Worm (Caenorhabditis elegans) whole organism, L1 larva: Measurements from ENCODE around the gene tba-7.

Source experiments
- C16A3.4 ChIP-seq: fragments of 150-350 bp; optimal IDR thresholded peaks from 2 replicates; lab custom pipeline; 2014; ENCODE audit warnings: missing biosample characterization, missing genetic modification characterization
- F16B12.6 ChIP-seq: fragments of 150-350 bp; optimal IDR thresholded peaks from 2 replicates; lab custom pipeline; 2014; ENCODE audit warnings: missing biosample characterization, missing genetic modification characterization
- blmp-1 ChIP-seq: fragments of 150-350 bp; optimal IDR thresholded peaks from 2 replicates; lab custom pipeline; 2014; ENCODE audit warnings: missing biosample characterization, missing genetic modification characterization
- ceh-63 ChIP-seq: fragments of 200-800 bp; sonication (Bioruptor generic); optimal IDR thresholded peaks from 2 replicates; lab custom pipeline; 2018; ENCODE audit warnings: mild to moderate bottlenecking, missing genetic modification characterization, missing compliant biosample characterization
- dpl-1 ChIP-seq, 3 experiments: fragments of 150-350 bp in 2 of 3; sonication (generic microtip) in 1 of 3; optimal IDR thresholded peaks; 2 replicates each; lab custom pipeline; 2014 to 2017; ENCODE audit warnings: missing biosample characterization in 3 of 3, missing genetic modification characterization in 3 of 3, missing genetic modification reagents in 3 of 3
- dsc-1 ChIP-seq: sonication (generic microtip); optimal IDR thresholded peaks from 2 replicates; lab custom pipeline; 2016; ENCODE audit warnings: mild to moderate bottlenecking, missing genetic modification characterization, missing compliant biosample characterization
- efl-1 ChIP-seq, 4 experiments: fragments of 150-350 bp; optimal IDR thresholded peaks in 3 of 4; peaks in 1 of 4; 1 replicate in 1 of 4; 2 replicates in 3 of 4; lab custom pipeline; 2014; ENCODE audit warnings: missing biosample characterization in 2 of 4, missing genetic modification characterization in 2 of 4, missing genetic modification reagents in 2 of 4
- egl-27 ChIP-seq, 2 experiments: fragments of 150-350 bp in 1 of 2; sonication (generic microtip); optimal IDR thresholded peaks; 3 replicates each; lab custom pipeline; 2017 to 2018; ENCODE audit warnings: missing biosample characterization in 2 of 2, missing genetic modification characterization in 2 of 2, missing genetic modification reagents in 2 of 2
- elt-2 ChIP-seq: sonication (generic microtip); optimal IDR thresholded peaks from 2 replicates; lab custom pipeline; 2016; ENCODE audit warnings: missing genetic modification characterization, mild to moderate bottlenecking, inconsistent platforms, missing compliant biosample characterization, missing genetic modification reagents
- elt-3 ChIP-seq, 6 experiments: fragments of 150-350 bp in 1 of 6; sonication (generic microtip); optimal IDR thresholded peaks; 2 replicates each; lab custom pipeline; 2017 to 2018; ENCODE audit warnings: missing biosample characterization in 6 of 6, missing genetic modification characterization in 6 of 6, inconsistent platforms in 1 of 6
- fkh-4 ChIP-seq: sonication (generic microtip); optimal IDR thresholded peaks from 2 replicates; lab custom pipeline; 2016; ENCODE audit warnings: missing compliant biosample characterization, missing genetic modification characterization, borderline replicate concordance
- fkh-8 ChIP-seq: sonication (generic microtip); optimal IDR thresholded peaks from 2 replicates; lab custom pipeline; 2016; ENCODE audit warnings: mild to moderate bottlenecking, missing genetic modification characterization, missing compliant biosample characterization
- grh-1 ChIP-seq: fragments of 200-800 bp; sonication (Bioruptor generic); IDR thresholded peaks from 2 replicates; pipeline ENCODE4 v1.3.6; 2022; ENCODE audit warnings: missing genetic modification reagents, missing genetic modification characterization, missing compliant biosample characterization
- lin-13 ChIP-seq: fragments of 150-350 bp; optimal IDR thresholded peaks from 2 replicates; lab custom pipeline; 2014; ENCODE audit warnings: missing biosample characterization, missing genetic modification reagents, missing genetic modification characterization
- lin-14 ChIP-seq: fragments of 200-800 bp; sonication (Bioruptor generic); optimal IDR thresholded peaks from 2 replicates; lab custom pipeline; 2018; ENCODE audit warnings: mild to moderate bottlenecking, missing genetic modification characterization, moderate library complexity, missing compliant biosample characterization
- lin-35 ChIP-seq, 2 experiments: fragments of 150-350 bp; optimal IDR thresholded peaks; 2 replicates each; lab custom pipeline; 2014; ENCODE audit warnings: missing biosample characterization in 2 of 2, missing genetic modification characterization in 2 of 2, missing genetic modification reagents in 2 of 2
- lsy-2 ChIP-seq, 2 experiments: fragments of 150-350 bp; optimal IDR thresholded peaks; 2 replicates each; lab custom pipeline; 2014; ENCODE audit warnings: missing biosample characterization in 2 of 2, missing genetic modification characterization in 2 of 2
- mep-1 ChIP-seq: fragments of 150-350 bp; optimal IDR thresholded peaks from 2 replicates; lab custom pipeline; 2014; ENCODE audit warnings: missing biosample characterization, missing genetic modification characterization
- nhr-19 ChIP-seq: fragments of 200-800 bp; sonication (Bioruptor generic); conservative IDR thresholded peaks from 2 replicates; pipeline ENCODE4 v1.3.6; 2022; ENCODE audit warnings: missing genetic modification characterization, missing compliant biosample characterization
- nhr-20 ChIP-seq: sonication (generic microtip); optimal IDR thresholded peaks from 2 replicates; lab custom pipeline; 2016; ENCODE audit warnings: mild to moderate bottlenecking, missing genetic modification characterization, missing compliant biosample characterization
- nhr-47 ChIP-seq: sonication (generic microtip); optimal IDR thresholded peaks from 2 replicates; lab custom pipeline; 2016; ENCODE audit warnings: mild to moderate bottlenecking, missing genetic modification characterization, moderate library complexity, missing compliant biosample characterization
- nhr-71 ChIP-seq: sonication (generic microtip); optimal IDR thresholded peaks from 2 replicates; lab custom pipeline; 2016; ENCODE audit warnings: mild to moderate bottlenecking, missing genetic modification characterization, moderate library complexity, missing compliant biosample characterization
- nhr-77 ChIP-seq: fragments of 150-350 bp; optimal IDR thresholded peaks from 2 replicates; lab custom pipeline; 2014; ENCODE audit warnings: missing biosample characterization, missing genetic modification characterization
- nhr-90 ChIP-seq: sonication (generic microtip); optimal IDR thresholded peaks from 2 replicates; lab custom pipeline; 2016; ENCODE audit warnings: mild to moderate bottlenecking, missing genetic modification characterization, missing compliant biosample characterization; ENCODE audit not compliant: poor library complexity
- pag-3 ChIP-seq: sonication (generic microtip); optimal IDR thresholded peaks from 2 replicates; lab custom pipeline; 2017; ENCODE audit warnings: missing genetic modification characterization, mild to moderate bottlenecking, missing compliant biosample characterization, antibody characterized with exemption, borderline replicate concordance; ENCODE audit not compliant: insufficient read depth
- pax-3 ChIP-seq: fragments of 200-800 bp; sonication (Bioruptor generic); optimal IDR thresholded peaks from 2 replicates; lab custom pipeline; 2018; ENCODE audit warnings: mild to moderate bottlenecking, missing genetic modification characterization, moderate library complexity, missing compliant biosample characterization
- pqm-1 ChIP-seq: sonication (generic microtip); optimal IDR thresholded peaks from 3 replicates; lab custom pipeline; 2017; ENCODE audit warnings: missing biosample characterization, missing genetic modification characterization
- rnt-1 ChIP-seq: sonication (generic microtip); optimal IDR thresholded peaks from 2 replicates; lab custom pipeline; 2016; ENCODE audit warnings: mild to moderate bottlenecking, missing genetic modification characterization, moderate library complexity, missing compliant biosample characterization
- snpc-4 ChIP-seq: fragments of 150-350 bp; optimal IDR thresholded peaks from 2 replicates; lab custom pipeline; 2014; ENCODE audit warnings: missing biosample characterization, missing genetic modification characterization
- snu-23 ChIP-seq: sonication (generic microtip); optimal IDR thresholded peaks from 2 replicates; lab custom pipeline; 2016; ENCODE audit warnings: missing genetic modification characterization, missing compliant biosample characterization
- sup-37 ChIP-seq: fragments of 200-800 bp; sonication (Bioruptor generic); optimal IDR thresholded peaks from 2 replicates; lab custom pipeline; 2018; ENCODE audit warnings: mild to moderate bottlenecking, missing genetic modification characterization, missing compliant biosample characterization
- tbx-2 ChIP-seq: sonication (generic microtip); optimal IDR thresholded peaks from 2 replicates; lab custom pipeline; 2016; ENCODE audit warnings: missing genetic modification characterization, missing compliant biosample characterization
- unc-130 ChIP-seq: fragments of 150-350 bp; optimal IDR thresholded peaks from 2 replicates; lab custom pipeline; 2017; ENCODE audit warnings: missing biosample characterization, missing genetic modification characterization, inconsistent platforms
- xbp-1 ChIP-seq: sonication (generic microtip); optimal IDR thresholded peaks from 2 replicates; lab custom pipeline; 2016; ENCODE audit warnings: missing genetic modification characterization, missing compliant biosample characterization
- ztf-11 ChIP-seq, 2 experiments: sonication (generic microtip); optimal IDR thresholded peaks; 2 replicates each; lab custom pipeline; 2016 to 2017; ENCODE audit warnings: missing genetic modification characterization in 2 of 2, missing biosample characterization in 1 of 2, missing compliant biosample characterization in 1 of 2

Gene tba-7

ce11 chrIII:11352840-11353239 lies 18.7 kb downstream of the tba-7 start:
- TF ChIP-seq grh-1, result no peak
- TF ChIP-seq nhr-47 (tag; lab: Kevin White, UChicago), result peak; percentile 37
- no peak for TF ChIP-seq snpc-4 (tag; lab: Kevin White, UChicago)
- peak; percentile 45 for TF ChIP-seq nhr-19 (GFP tag; lab: Robert Waterston, UW)
- peak; percentile 59 for TF ChIP-seq nhr-71
- TF ChIP-seq C16A3.4, result peak; percentile 41
- peak; percentile 14 to 42 for TF ChIP-seq lsy-2 (tag; optimal IDR thresholded peaks at IDR 0.05; lab: Kevin White, UChicago)
- peak; percentile 11 for TF ChIP-seq elt-2 (tag; lab: Kevin White, UChicago)
- TF ChIP-seq nhr-77 (tag; lab: Kevin White, UChicago), result no peak
- peak; percentile 72 for TF ChIP-seq rnt-1 (tag; lab: Kevin White, UChicago)
- peak; percentile 26 for TF ChIP-seq mep-1 (tag; lab: Kevin White, UChicago)
- peak; percentile 52 for TF ChIP-seq snu-23 (GFP tag; lab: Kevin White, UChicago)
- TF ChIP-seq fkh-4, result no peak
- TF ChIP-seq pag-3 (tag; lab: Kevin White, UChicago), result no peak
- TF ChIP-seq lin-35 (GFP tag; optimal IDR thresholded peaks at IDR 0.05; lab: Kevin White, UChicago), result peak in 1 of 2 experiments; percentile 67
- no peak for TF ChIP-seq egl-27 (tag; optimal IDR thresholded peaks at IDR 0.05; lab: Kevin White, UChicago)
- TF ChIP-seq xbp-1 (tag; lab: Kevin White, UChicago), result peak; percentile 5
- peak; percentile 34 for TF ChIP-seq nhr-20 (tag; lab: Kevin White, UChicago)
- TF ChIP-seq sup-37 (GFP tag; lab: Kevin White, UChicago), result no peak
- TF ChIP-seq nhr-90, result peak; percentile 31
- TF ChIP-seq F16B12.6, result no peak
- TF ChIP-seq dpl-1 (GFP tag; optimal IDR thresholded peaks at IDR 0.05; lab: Kevin White, UChicago), result peak in 1 of 3 experiments; percentile 7
- TF ChIP-seq lin-14 (GFP tag; lab: Kevin White, UChicago), result peak; percentile 23
- TF ChIP-seq lin-13, result peak; percentile 41
- no peak for TF ChIP-seq pqm-1 (tag; lab: Kevin White, UChicago)
- TF ChIP-seq efl-1 (optimal IDR thresholded peaks at IDR 0.05; lab: Kevin White, UChicago), result peak in 1 of 2 experiments; percentile 13
- TF ChIP-seq efl-1 (GFP tag; optimal IDR thresholded peaks at IDR 0.05 in 1 of 2; lab: Kevin White, UChicago), result peak; percentile 16 to 84
- TF ChIP-seq unc-130 (tag; lab: Kevin White, UChicago), result peak; percentile 8
- TF ChIP-seq dsc-1, result no peak
- TF ChIP-seq elt-3 (tag; optimal IDR thresholded peaks at IDR 0.05; lab: Kevin White, UChicago), result peak in 1 of 6 experiments; percentile 15
- no peak for TF ChIP-seq pax-3 (tag; lab: Kevin White, UChicago)
- TF ChIP-seq blmp-1 (tag; lab: Kevin White, UChicago), result no peak
- no peak for TF ChIP-seq ceh-63 (GFP tag; lab: Kevin White, UChicago)
- TF ChIP-seq ztf-11 (tag; optimal IDR thresholded peaks at IDR 0.05; lab: Kevin White, UChicago), result no peak
- TF ChIP-seq, all 84 proteins: peak for 19

ce11 chrIII:11350107-11350826 lies 21.3 kb downstream of the tba-7 start:
- TF ChIP-seq efl-1 (optimal IDR thresholded peaks at IDR 0.05; lab: Kevin White, UChicago) (no peak), efl-1 (GFP tag; optimal IDR thresholded peaks at IDR 0.05 in 1 of 2; lab: Kevin White, UChicago) (peak in 1 of 2 experiments; percentile 48), tbx-2 (tag; lab: Kevin White, UChicago) (no peak)

- no peak for TF ChIP-seq nhr-20 (tag; lab: Kevin White, UChicago)
- no peak for TF ChIP-seq fkh-8 (tag; lab: Kevin White, UChicago)
These were observed 25.2 kb downstream of the tba-7 start, which contains the start of gene T28D6.7 for ce11 chrIII:11346383-11346782. T28D6.7 (minus strand) TSS chrIII:11346483.
